Fruit fly (Drosophila melanogaster) whole organism, prepupa: ENCODE results near the gene Ubx.

ENCODE experiments used
- Blimp-1 ChIP-seq: fragments of 200-800 bp; sonication (Bioruptor generic); optimal IDR thresholded peaks from 3 replicates; lab custom pipeline; 2017; ENCODE audit warnings: missing biosample characterization, missing genetic modification characterization, mild to moderate bottlenecking, moderate library complexity, missing genetic modification reagents
- CG10631 ChIP-seq: fragments of 200-800 bp; sonication (Bioruptor generic); optimal IDR thresholded peaks from 2 replicates; lab custom pipeline; 2016; ENCODE audit warnings: missing biosample characterization, missing genetic modification characterization
- CG11294 ChIP-seq: fragments of 200-800 bp; sonication (Bioruptor generic); IDR thresholded peaks from 2 replicates; pipeline ENCODE4 v1.3.6; 2022; ENCODE audit warnings: missing biosample characterization, missing genetic modification characterization
- CG11762 ChIP-seq: fragments of 200-800 bp; sonication (Bioruptor generic); optimal IDR thresholded peaks from 3 replicates; lab custom pipeline; 2016; ENCODE audit warnings: missing biosample characterization, missing genetic modification characterization; ENCODE audit not compliant: insufficient read depth
- CG11902 ChIP-seq: fragments of 200-800 bp; sonication (Bioruptor generic); optimal IDR thresholded peaks from 3 replicates; lab custom pipeline; 2016; ENCODE audit warnings: missing biosample characterization, missing genetic modification characterization
- CG15336 ChIP-seq: fragments of 200-800 bp; sonication (Bioruptor generic); IDR thresholded peaks from 2 replicates; pipeline ENCODE4 v1.3.6; 2022; ENCODE audit warnings: missing biosample characterization, missing genetic modification characterization
- CG16779 ChIP-seq: fragments of 200-800 bp; sonication (Bioruptor generic); optimal IDR thresholded peaks from 3 replicates; lab custom pipeline; 2017; ENCODE audit warnings: missing biosample characterization, mild to moderate bottlenecking, missing genetic modification characterization
- CG3032 ChIP-seq: fragments of 200-800 bp; optimal IDR thresholded peaks from 2 replicates; lab custom pipeline; 2019; ENCODE audit warnings: missing biosample characterization, mild to moderate bottlenecking, missing genetic modification characterization, moderate library complexity
- CG31627 ChIP-seq: fragments of 200-800 bp; sonication (Bioruptor generic); optimal IDR thresholded peaks from 3 replicates; lab custom pipeline; 2016; ENCODE audit warnings: missing biosample characterization, missing genetic modification characterization
- CG6163 ChIP-seq: fragments of 200-800 bp; sonication (Bioruptor generic); IDR thresholded peaks from 3 replicates; pipeline ENCODE4 v1.3.6; 2022; ENCODE audit warnings: missing biosample characterization, missing genetic modification characterization
- CG6792 ChIP-seq: fragments of 200-800 bp; sonication (Bioruptor generic); optimal IDR thresholded peaks from 3 replicates; lab custom pipeline; 2016; ENCODE audit warnings: missing biosample characterization, missing genetic modification characterization
- CG6808 ChIP-seq: fragments of 200-800 bp; sonication (Bioruptor generic); optimal IDR thresholded peaks from 3 replicates; lab custom pipeline; 2017; ENCODE audit warnings: missing biosample characterization, missing genetic modification characterization, mild to moderate bottlenecking, moderate library complexity, missing genetic modification reagents
- CG6854 ChIP-seq: fragments of 200-800 bp; sonication (Bioruptor generic); optimal IDR thresholded peaks from 2 replicates; lab custom pipeline; 2017; ENCODE audit warnings: missing biosample characterization, mild to moderate bottlenecking, missing genetic modification characterization
- CG7368 ChIP-seq: fragments of 200-800 bp; sonication (Bioruptor generic); optimal IDR thresholded peaks from 3 replicates; lab custom pipeline; 2016; ENCODE audit warnings: missing biosample characterization, missing genetic modification characterization
- CG8119 ChIP-seq: fragments of 200-800 bp; sonication (Bioruptor generic); IDR thresholded peaks from 3 replicates; pipeline ENCODE4 v1.3.6; 2022; ENCODE audit warnings: missing biosample characterization, missing genetic modification characterization
- Eip78C ChIP-seq: fragments of 200-800 bp; sonication (Bioruptor generic); peaks from one replicate; lab custom pipeline; 2016; ENCODE audit warnings: missing biosample characterization, missing genetic modification characterization
- Ets21C ChIP-seq: fragments of 200-800 bp; sonication (Bioruptor generic); optimal IDR thresholded peaks from 3 replicates; lab custom pipeline; 2016; ENCODE audit warnings: missing biosample characterization, missing genetic modification characterization
- Ets96B ChIP-seq: fragments of 200-800 bp; optimal IDR thresholded peaks from 2 replicates; lab custom pipeline; 2019; ENCODE audit warnings: missing biosample characterization, mild to moderate bottlenecking, missing genetic modification characterization, moderate library complexity
- Gug ChIP-seq: fragments of 200-800 bp; sonication (Bioruptor generic); IDR thresholded peaks from 2 replicates; pipeline ENCODE4 v1.3.6; 2022; ENCODE audit warnings: missing biosample characterization, missing genetic modification characterization
- Hr38 ChIP-seq: sonication (Bioruptor generic); optimal IDR thresholded peaks from 2 replicates; lab custom pipeline; 2016; ENCODE audit warnings: missing biosample characterization, missing genetic modification characterization
- Lpt ChIP-seq: fragments of 200-800 bp; sonication (Bioruptor generic); optimal IDR thresholded peaks from 3 replicates; lab custom pipeline; 2016; ENCODE audit warnings: missing biosample characterization, missing genetic modification characterization
- Met ChIP-seq: fragments of 200-800 bp; sonication (Bioruptor generic); optimal IDR thresholded peaks from 3 replicates; lab custom pipeline; 2016; ENCODE audit warnings: missing biosample characterization, missing genetic modification characterization
- Smox ChIP-seq: fragments of 200-800 bp; sonication (Bioruptor generic); optimal IDR thresholded peaks from 3 replicates; lab custom pipeline; 2016; ENCODE audit warnings: missing biosample characterization, missing genetic modification characterization
- Sox102F ChIP-seq: fragments of 200-800 bp; sonication (Bioruptor generic); optimal IDR thresholded peaks from 2 replicates; lab custom pipeline; 2016; ENCODE audit warnings: missing biosample characterization, mild to moderate bottlenecking, missing genetic modification characterization
- Sox14 ChIP-seq: fragments of 200-800 bp; sonication (Bioruptor generic); optimal IDR thresholded peaks from 3 replicates; lab custom pipeline; 2016; ENCODE audit warnings: missing biosample characterization, missing genetic modification characterization
- Sox15 ChIP-seq: fragments of 200-800 bp; sonication (Bioruptor generic); optimal IDR thresholded peaks from 3 replicates; lab custom pipeline; 2016; ENCODE audit warnings: missing biosample characterization, missing genetic modification characterization
- cyc ChIP-seq: fragments of 200-800 bp; sonication (Bioruptor generic); optimal IDR thresholded peaks from 3 replicates; lab custom pipeline; 2016; ENCODE audit warnings: missing biosample characterization, missing genetic modification characterization
- dac ChIP-seq: fragments of 200-800 bp; sonication (Bioruptor generic); optimal IDR thresholded peaks from 2 replicates; lab custom pipeline; 2017; ENCODE audit warnings: missing biosample characterization, mild to moderate bottlenecking, missing genetic modification characterization
- eg ChIP-seq: fragments of 200-800 bp; sonication (Bioruptor generic); IDR thresholded peaks from 3 replicates; pipeline ENCODE4 v1.3.6; 2022; ENCODE audit warnings: missing biosample characterization, missing genetic modification characterization
- esn ChIP-seq: fragments of 200-800 bp; sonication (Bioruptor generic); optimal IDR thresholded peaks from 2 replicates; lab custom pipeline; 2016; ENCODE audit warnings: missing biosample characterization, mild to moderate bottlenecking, missing genetic modification characterization, moderate library complexity
- fd59A ChIP-seq: fragments of 200-800 bp; sonication (Bioruptor generic); optimal IDR thresholded peaks from 2 replicates; lab custom pipeline; 2017; ENCODE audit warnings: missing biosample characterization, mild to moderate bottlenecking, missing genetic modification characterization, missing genetic modification reagents
- fkh ChIP-seq: fragments of 200-800 bp; sonication (Bioruptor generic); optimal IDR thresholded peaks from 3 replicates; lab custom pipeline; 2017; ENCODE audit warnings: missing biosample characterization, mild to moderate bottlenecking, missing genetic modification characterization, moderate library complexity
- lz ChIP-seq: fragments of 200-800 bp; sonication (Bioruptor generic); optimal IDR thresholded peaks from 3 replicates; lab custom pipeline; 2016; ENCODE audit warnings: missing biosample characterization, missing genetic modification characterization
- net ChIP-seq: fragments of 200-800 bp; sonication (Bioruptor generic); optimal IDR thresholded peaks from 3 replicates; lab custom pipeline; 2016; ENCODE audit warnings: missing biosample characterization, missing genetic modification characterization
- ss ChIP-seq, 2 experiments: fragments of 200-800 bp; sonication (Bioruptor generic); optimal IDR thresholded peaks; 2 replicates in 1 of 2; 3 replicates in 1 of 2; lab custom pipeline; 2017 to 2018; ENCODE audit warnings: mild to moderate bottlenecking in 2 of 2, missing biosample characterization in 2 of 2, missing genetic modification characterization in 2 of 2, moderate library complexity in 1 of 2
- topi ChIP-seq: fragments of 200-800 bp; sonication (Bioruptor generic); optimal IDR thresholded peaks from 3 replicates; lab custom pipeline; 2016; ENCODE audit warnings: missing biosample characterization, missing genetic modification characterization

The Ubx gene

dm6 chr3R:16650950-16651349, 83.3 kb downstream of the Ubx start, which contains the start of gene Mettl4:
Mettl4 (minus strand) TSS chr3R:16651157.
- TF ChIP-seq Eip78C (GFP tag; lab: Kevin White, UChicago) (peak; percentile 34), CG16779 (no peak)

dm6 chr3R:16649282-16649681, 84.9 kb downstream of the Ubx start:
- TF ChIP-seq CG10631 (GFP tag; lab: Kevin White, UChicago) (no peak), net (GFP tag; lab: Kevin White, UChicago) (no peak), Smox (GFP tag; lab: Kevin White, UChicago) (no peak), CG6808 (no peak), CG11294 (no peak), CG7368 (GFP tag; lab: Kevin White, UChicago) (no peak), CG15336 (GFP tag; lab: Robert Waterston, UW) (no peak), Ets21C (no peak), Met (GFP tag; lab: Kevin White, UChicago) (no peak), Hr38 (GFP tag; lab: Kevin White, UChicago) (no peak), Gug (GFP tag; lab: Robert Waterston, UW) (no peak), CG6163 (no peak), lz (GFP tag; lab: Kevin White, UChicago) (no peak), Sox102F (GFP tag; lab: Kevin White, UChicago) (no peak), CG8119 (GFP tag; lab: Robert Waterston, UW) (no peak), fkh (GFP tag; lab: Kevin White, UChicago) (no peak)

- TF ChIP-seq CG6854 (GFP tag; lab: Kevin White, UChicago) (peak; percentile 53), net (GFP tag; lab: Kevin White, UChicago) (no peak)
Measured at dm6 chr3R:16647716-16648016, 86.6 kb downstream of the Ubx start.

dm6 chr3R:16646952-16647715, 87.1 kb downstream of the Ubx start, which contains the start of the genes CG10324 and CCT3:
CG10324 (minus strand) TSS chr3R:16647004.
CCT3 (plus strand) TSS chr3R:16647605.
- TF ChIP-seq CG6792 (peak; percentile 49), Sox15 (GFP tag; lab: Kevin White, UChicago) (peak; percentile 59), Ets96B (tag; lab: Kevin White, UChicago) (peak; percentile 50), CG11762 (GFP tag; lab: Kevin White, UChicago) (peak; percentile 53), topi (GFP tag; lab: Kevin White, UChicago) (peak; percentile 68), Gug (GFP tag; lab: Robert Waterston, UW) (peak; percentile 56), dac (GFP tag; lab: Kevin White, UChicago) (no peak), CG11902 (GFP tag; lab: Kevin White, UChicago) (peak; percentile 39), CG8119 (GFP tag; lab: Robert Waterston, UW) (peak; percentile 65; the same call in 2 of the 3 replicates), lz (GFP tag; lab: Kevin White, UChicago) (peak; percentile 69), Lpt (GFP tag; lab: Kevin White, UChicago) (no peak), CG15336 (GFP tag; lab: Robert Waterston, UW) (peak; percentile 45), Blimp-1 (GFP tag; lab: Kevin White, UChicago) (no peak), esn (peak; percentile 70), ss (GFP tag; optimal IDR thresholded peaks at IDR 0.05; lab: Kevin White, UChicago) (peak in 1 of 2 experiments; percentile 0), fkh (GFP tag; lab: Kevin White, UChicago) (peak; percentile 52), cyc (GFP tag; lab: Kevin White, UChicago) (peak; percentile 62), fd59A (no peak), eg (GFP tag; lab: Robert Waterston, UW) (no peak; the same call in 2 of the 3 replicates), Eip78C (GFP tag; lab: Kevin White, UChicago) (peak; percentile 91), CG11294 (peak; percentile 49; the same call in 1 of the 2 replicates), Sox14 (peak; percentile 60), CG31627 (GFP tag; lab: Kevin White, UChicago) (peak; percentile 66), CG3032 (peak; percentile 77)
